Worm (Caenorhabditis elegans) whole organism, mixed stage, embryonic: ENCODE measurements around the gene irld-12.

Source experiments
- ham-2 ChIP-seq: fragments of 200-800 bp; sonication (Bioruptor generic); optimal IDR thresholded peaks from 2 replicates; lab custom pipeline; 2018; ENCODE audit warnings: mild to moderate bottlenecking, missing genetic modification characterization, missing compliant biosample characterization
- lin-13 ChIP-seq: fragments of 150-350 bp; optimal IDR thresholded peaks from 2 replicates; lab custom pipeline; 2014; ENCODE audit warnings: missing biosample characterization, missing genetic modification characterization
- nhr-237 ChIP-seq: fragments of 150-350 bp; optimal IDR thresholded peaks from 2 replicates; lab custom pipeline; 2014; ENCODE audit warnings: missing biosample characterization, missing genetic modification characterization
- tbx-8 ChIP-seq: fragments of 200-800 bp; sonication (Bioruptor generic); optimal IDR thresholded peaks from 2 replicates; lab custom pipeline; 2018; ENCODE audit warnings: mild to moderate bottlenecking, missing genetic modification characterization, moderate library complexity, missing compliant biosample characterization
- unc-62 ChIP-seq: fragments of 150-350 bp; optimal IDR thresholded peaks from 2 replicates; lab custom pipeline; 2014; ENCODE audit warnings: missing biosample characterization, missing genetic modification reagents, missing genetic modification characterization

- TF ChIP-seq lin-13 (tag; lab: Kevin White, UChicago) (no peak), unc-62 (GFP tag; lab: Kevin White, UChicago) (no peak), nhr-237 (no peak), ham-2 (GFP tag; lab: Kevin White, UChicago) (no peak), tbx-8 (GFP tag; lab: Kevin White, UChicago) (no peak)
Observed at ce11 chrV:3005964-3006363, 15.2 kb downstream of the irld-12 start, which contains the start of gene srw-112.
